Fruit fly (Drosophila melanogaster) whole organism, pupa: ENCODE results near the gene Nubp1.

Experiments
- CG10348 ChIP-seq: fragments of 200-800 bp; sonication (Bioruptor generic); IDR thresholded peaks from 2 replicates; pipeline ENCODE4 v1.3.6; 2022; ENCODE audit warnings: missing biosample characterization, missing genetic modification characterization
- CG12605 ChIP-seq: fragments of 200-800 bp; sonication (Bioruptor generic); IDR thresholded peaks from 2 replicates; pipeline ENCODE4 v1.3.6; 2022; ENCODE audit warnings: missing biosample characterization, missing genetic modification characterization
- CG13204 ChIP-seq: fragments of 200-800 bp; sonication (Bioruptor generic); optimal IDR thresholded peaks from 2 replicates; lab custom pipeline; 2018; ENCODE audit warnings: missing biosample characterization, mild to moderate bottlenecking, missing genetic modification characterization, moderate library complexity
- CG14655 ChIP-seq: fragments of 200-800 bp; sonication (Bioruptor generic); optimal IDR thresholded peaks from 3 replicates; lab custom pipeline; 2017; ENCODE audit warnings: mild to moderate bottlenecking, missing biosample characterization, missing genetic modification reagents, missing genetic modification characterization
- CG15710 ChIP-seq: fragments of 200-800 bp; sonication (Bioruptor generic); optimal IDR thresholded peaks from 2 replicates; lab custom pipeline; 2018; ENCODE audit warnings: missing biosample characterization, mild to moderate bottlenecking, missing genetic modification characterization, moderate library complexity
- CG17806 ChIP-seq: fragments of 200-800 bp; sonication (Bioruptor generic); optimal IDR thresholded peaks from 2 replicates; lab custom pipeline; 2018; ENCODE audit warnings: missing biosample characterization, mild to moderate bottlenecking, missing genetic modification characterization, moderate library complexity
- CG32121 ChIP-seq: fragments of 200-800 bp; sonication (Bioruptor generic); IDR thresholded peaks from 2 replicates; pipeline ENCODE4 v1.3.6; 2022; ENCODE audit warnings: missing biosample characterization, missing genetic modification characterization
- CG34367 ChIP-seq: fragments of 200-800 bp; sonication (Bioruptor generic); optimal IDR thresholded peaks from 2 replicates; lab custom pipeline; 2018; ENCODE audit warnings: missing biosample characterization, mild to moderate bottlenecking, missing genetic modification characterization
- CG4496 ChIP-seq: fragments of 200-800 bp; sonication (Bioruptor generic); IDR thresholded peaks from 3 replicates; pipeline ENCODE4 v1.3.6; 2022; ENCODE audit warnings: missing biosample characterization, missing genetic modification characterization
- CG8159 ChIP-seq: fragments of 200-800 bp; sonication (Bioruptor generic); optimal IDR thresholded peaks from 3 replicates; lab custom pipeline; 2018; ENCODE audit warnings: missing biosample characterization, mild to moderate bottlenecking, missing genetic modification characterization, moderate library complexity
- CG8301 ChIP-seq: fragments of 200-800 bp; sonication (Bioruptor generic); optimal IDR thresholded peaks from 2 replicates; lab custom pipeline; 2018; ENCODE audit warnings: missing biosample characterization, mild to moderate bottlenecking, missing genetic modification characterization
- CG9948 ChIP-seq: fragments of 200-800 bp; sonication (Bioruptor generic); optimal IDR thresholded peaks from 2 replicates; lab custom pipeline; 2018; ENCODE audit warnings: missing biosample characterization, mild to moderate bottlenecking, missing genetic modification characterization, moderate library complexity
- EcR ChIP-seq: fragments of 200-800 bp; sonication (Bioruptor generic); optimal IDR thresholded peaks from 3 replicates; lab custom pipeline; 2019; ENCODE audit warnings: missing biosample characterization, missing genetic modification characterization, mild to moderate bottlenecking, moderate library complexity, missing genetic modification reagents
- Ets98B ChIP-seq: fragments of 200-800 bp; sonication (Bioruptor generic); IDR thresholded peaks from 2 replicates; pipeline ENCODE4 v1.3.6; 2022; ENCODE audit warnings: missing biosample characterization, missing genetic modification characterization
- Pif1A ChIP-seq: fragments of 200-800 bp; sonication (Bioruptor generic); optimal IDR thresholded peaks from 3 replicates; lab custom pipeline; 2016; ENCODE audit warnings: missing biosample characterization, missing genetic modification characterization
- Pif1B ChIP-seq: fragments of 200-800 bp; sonication (Bioruptor generic); optimal IDR thresholded peaks from 3 replicates; lab custom pipeline; 2016; ENCODE audit warnings: missing biosample characterization, missing genetic modification characterization
- Snoo ChIP-seq: fragments of 200-800 bp; sonication (Bioruptor generic); optimal IDR thresholded peaks from 3 replicates; lab custom pipeline; 2017; ENCODE audit warnings: missing biosample characterization, mild to moderate bottlenecking, missing genetic modification characterization, inconsistent platforms
- gl ChIP-seq: fragments of 200-800 bp; sonication (Bioruptor generic); optimal IDR thresholded peaks from 2 replicates; lab custom pipeline; 2018; ENCODE audit warnings: missing biosample characterization, mild to moderate bottlenecking, missing genetic modification characterization
- rn ChIP-seq: fragments of 200-800 bp; sonication (Bioruptor generic); IDR thresholded peaks from 2 replicates; pipeline ENCODE4 v1.3.6; 2022; ENCODE audit warnings: missing biosample characterization, missing genetic modification characterization

Gene Nubp1

dm6 chr2L:16760504-16761417 lies 28.4 kb downstream of the Nubp1 start, which contains the start of gene ppk17:
Gene ppk17 (minus strand): TSS chr2L:16760554.
- TF ChIP-seq CG12605 = peak; percentile 25; the same call in 1 of the 2 replicates
- no peak for TF ChIP-seq CG10348 (GFP tag; lab: Robert Waterston, UW)
- TF ChIP-seq Ets98B (GFP tag; lab: Robert Waterston, UW) = peak; percentile 55; the same call in 1 of the 2 replicates
- peak; percentile 22 for TF ChIP-seq CG8301 (tag; lab: Kevin White, UChicago)
- peak; percentile 52 for TF ChIP-seq CG14655 (GFP tag; lab: Kevin White, UChicago)
- peak; percentile 50; the same call in 1 of the 3 replicates for TF ChIP-seq CG4496 (GFP tag; lab: Robert Waterston, UW)
- TF ChIP-seq CG32121 (GFP tag; lab: Robert Waterston, UW) = peak; percentile 69
- no peak for TF ChIP-seq CG8159 (tag; lab: Kevin White, UChicago)

dm6 chr2L:16761891-16762290 lies 29.5 kb downstream of the Nubp1 start:
- TF ChIP-seq gl (no peak), CG8159 (tag; lab: Kevin White, UChicago) (no peak), Snoo (tag; lab: Kevin White, UChicago) (no peak), EcR (GFP tag; lab: Kevin White, UChicago) (no peak), rn (GFP tag; lab: Robert Waterston, UW) (no peak), Pif1A (GFP tag; lab: Kevin White, UChicago) (no peak), CG14655 (GFP tag; lab: Kevin White, UChicago) (no peak), CG12605 (no peak), CG34367 (tag; lab: Kevin White, UChicago) (no peak), Ets98B (GFP tag; lab: Robert Waterston, UW) (no peak), CG9948 (tag; lab: Kevin White, UChicago) (no peak), Pif1B (GFP tag; lab: Kevin White, UChicago) (no peak), CG10348 (GFP tag; lab: Robert Waterston, UW) (no peak), CG15710 (tag; lab: Kevin White, UChicago) (no peak), CG13204 (GFP tag; lab: Kevin White, UChicago) (no peak)

dm6 chr2L:16764480-16764879 lies 32.1 kb downstream of the Nubp1 start:
- no peak for TF ChIP-seq CG14655 (GFP tag; lab: Kevin White, UChicago)
- TF ChIP-seq CG32121 (GFP tag; lab: Robert Waterston, UW) = peak; percentile 79
- no peak for TF ChIP-seq CG17806
- TF ChIP-seq EcR (GFP tag; lab: Kevin White, UChicago) = no peak

- TF ChIP-seq Ets98B (GFP tag; lab: Robert Waterston, UW) = no peak
- TF ChIP-seq CG4496 (GFP tag; lab: Robert Waterston, UW) = 0 out of 3 replicates have a peak, but pooled peaks have one; percentile 36
- TF ChIP-seq, all 21 proteins: peak for 1
Observed at dm6 chr2L:16766070-16766752, 33.9 kb downstream of the Nubp1 start, which contains the start of gene Mhc. Gene Mhc (plus strand): TSS chr2L:16766566.
